Fruit fly (Drosophila melanogaster) whole organism, pupa: ENCODE measurements around the gene Nepl15.

Source experiments
- CG10348 ChIP-seq: fragments of 200-800 bp; sonication (Bioruptor generic); IDR thresholded peaks from 2 replicates; pipeline ENCODE4 v1.3.6; 2022; ENCODE audit warnings: missing biosample characterization, missing genetic modification characterization
- CG12605 ChIP-seq: fragments of 200-800 bp; sonication (Bioruptor generic); IDR thresholded peaks from 2 replicates; pipeline ENCODE4 v1.3.6; 2022; ENCODE audit warnings: missing biosample characterization, missing genetic modification characterization
- CG13204 ChIP-seq: fragments of 200-800 bp; sonication (Bioruptor generic); optimal IDR thresholded peaks from 2 replicates; lab custom pipeline; 2018; ENCODE audit warnings: missing biosample characterization, mild to moderate bottlenecking, missing genetic modification characterization, moderate library complexity
- CG14655 ChIP-seq: fragments of 200-800 bp; sonication (Bioruptor generic); optimal IDR thresholded peaks from 3 replicates; lab custom pipeline; 2017; ENCODE audit warnings: mild to moderate bottlenecking, missing biosample characterization, missing genetic modification reagents, missing genetic modification characterization
- CG34367 ChIP-seq: fragments of 200-800 bp; sonication (Bioruptor generic); optimal IDR thresholded peaks from 2 replicates; lab custom pipeline; 2018; ENCODE audit warnings: missing biosample characterization, mild to moderate bottlenecking, missing genetic modification characterization
- CG8159 ChIP-seq: fragments of 200-800 bp; sonication (Bioruptor generic); optimal IDR thresholded peaks from 3 replicates; lab custom pipeline; 2018; ENCODE audit warnings: missing biosample characterization, mild to moderate bottlenecking, missing genetic modification characterization, moderate library complexity
- CG8301 ChIP-seq: fragments of 200-800 bp; sonication (Bioruptor generic); optimal IDR thresholded peaks from 2 replicates; lab custom pipeline; 2018; ENCODE audit warnings: missing biosample characterization, mild to moderate bottlenecking, missing genetic modification characterization
- CG9948 ChIP-seq: fragments of 200-800 bp; sonication (Bioruptor generic); optimal IDR thresholded peaks from 2 replicates; lab custom pipeline; 2018; ENCODE audit warnings: missing biosample characterization, mild to moderate bottlenecking, missing genetic modification characterization, moderate library complexity
- D1 ChIP-seq: fragments of 200-800 bp; sonication (Bioruptor generic); optimal IDR thresholded peaks from 2 replicates; lab custom pipeline; 2018; ENCODE audit warnings: missing biosample characterization, mild to moderate bottlenecking, missing genetic modification characterization, moderate library complexity
- EcR ChIP-seq: fragments of 200-800 bp; sonication (Bioruptor generic); optimal IDR thresholded peaks from 3 replicates; lab custom pipeline; 2019; ENCODE audit warnings: missing biosample characterization, missing genetic modification characterization, mild to moderate bottlenecking, moderate library complexity, missing genetic modification reagents
- Snoo ChIP-seq: fragments of 200-800 bp; sonication (Bioruptor generic); optimal IDR thresholded peaks from 3 replicates; lab custom pipeline; 2017; ENCODE audit warnings: missing biosample characterization, mild to moderate bottlenecking, missing genetic modification characterization, inconsistent platforms
- fd96Ca ChIP-seq: fragments of 200-800 bp; sonication (Bioruptor generic); IDR thresholded peaks from 3 replicates; pipeline ENCODE4 v1.3.6; 2022; ENCODE audit warnings: missing biosample characterization, missing genetic modification characterization
- gl ChIP-seq: fragments of 200-800 bp; sonication (Bioruptor generic); optimal IDR thresholded peaks from 2 replicates; lab custom pipeline; 2018; ENCODE audit warnings: missing biosample characterization, mild to moderate bottlenecking, missing genetic modification characterization
- rn ChIP-seq: fragments of 200-800 bp; sonication (Bioruptor generic); IDR thresholded peaks from 2 replicates; pipeline ENCODE4 v1.3.6; 2022; ENCODE audit warnings: missing biosample characterization, missing genetic modification characterization

dm6 chr3R:22717863-22718262, 48.1 kb downstream of the Nepl15 start:
- TF ChIP-seq fd96Ca (GFP tag; lab: Robert Waterston, UW) = no peak
- TF ChIP-seq CG10348 (GFP tag; lab: Robert Waterston, UW) = no peak
- no peak for TF ChIP-seq EcR
- TF ChIP-seq CG14655 (GFP tag; lab: Kevin White, UChicago) = no peak
- no peak for TF ChIP-seq CG13204 (GFP tag; lab: Kevin White, UChicago)
- no peak for TF ChIP-seq CG12605
- TF ChIP-seq Snoo = no peak
- no peak for TF ChIP-seq CG8301 (tag; lab: Kevin White, UChicago)
- no peak for TF ChIP-seq CG8159 (tag; lab: Kevin White, UChicago)
- TF ChIP-seq CG9948 (tag; lab: Kevin White, UChicago) = no peak
- TF ChIP-seq gl (tag; lab: Kevin White, UChicago) = no peak
- no peak for TF ChIP-seq D1
- no peak for TF ChIP-seq CG34367 (tag; lab: Kevin White, UChicago)
- TF ChIP-seq rn = no peak
